Worm (Caenorhabditis elegans) whole organism, young adult: Measurements from ENCODE around the gene fbxa-115.

Experiments
- B0019.2 ChIP-seq: fragments of 200-800 bp; sonication (Bioruptor generic); conservative IDR thresholded peaks from 2 replicates; pipeline ENCODE4 v1.3.6; 2022; ENCODE audit warnings: missing genetic modification reagents, missing genetic modification characterization, missing compliant biosample characterization
- B0035.1 ChIP-seq: sonication (generic microtip); optimal IDR thresholded peaks from 2 replicates; lab custom pipeline; 2016; ENCODE audit warnings: missing genetic modification characterization, mild to moderate bottlenecking, missing compliant biosample characterization, missing genotype, missing genetic modification reagents
- B0336.3 ChIP-seq: fragments of 200-800 bp; sonication (Bioruptor generic); IDR thresholded peaks from 2 replicates; pipeline ENCODE4 v1.3.6; 2022; ENCODE audit warnings: missing genetic modification characterization, missing compliant biosample characterization
- C17E4.6 ChIP-seq: fragments of 200-800 bp; sonication (Bioruptor generic); IDR thresholded peaks from 2 replicates; pipeline ENCODE4 v1.3.6; 2022; ENCODE audit warnings: missing genetic modification reagents, missing genetic modification characterization, missing compliant biosample characterization
- F33H1.4 ChIP-seq: fragments of 200-800 bp; sonication (Bioruptor generic); IDR thresholded peaks from 2 replicates; pipeline ENCODE4 v1.3.6; 2022; ENCODE audit warnings: missing genetic modification reagents, missing genetic modification characterization, missing compliant biosample characterization
- F37B4.10 ChIP-seq: fragments of 200-800 bp; sonication (Bioruptor generic); IDR thresholded peaks from 2 replicates; pipeline ENCODE4 v1.3.6; 2022; ENCODE audit warnings: missing genetic modification characterization, missing compliant biosample characterization
- F57C9.4 ChIP-seq: sonication (generic microtip); optimal IDR thresholded peaks from 2 replicates; lab custom pipeline; 2017; ENCODE audit warnings: mild to moderate bottlenecking, missing genetic modification characterization, missing compliant biosample characterization
- T07F8.4 ChIP-seq: sonication (generic microtip); optimal IDR thresholded peaks from 2 replicates; lab custom pipeline; 2016; ENCODE audit warnings: mild to moderate bottlenecking, missing genetic modification characterization, moderate library complexity, missing compliant biosample characterization
- T26A5.8 ChIP-seq: sonication (generic microtip); optimal IDR thresholded peaks from 2 replicates; lab custom pipeline; 2016; ENCODE audit warnings: missing genetic modification characterization, missing compliant biosample characterization
- Y53F4B.3 ChIP-seq: fragments of 200-800 bp; sonication (Bioruptor generic); IDR thresholded peaks from 2 replicates; pipeline ENCODE4 v1.3.6; 2022; ENCODE audit warnings: missing genetic modification reagents, missing genetic modification characterization, missing compliant biosample characterization
- Y79H2A.3 ChIP-seq: fragments of 200-800 bp; sonication (Bioruptor generic); conservative IDR thresholded peaks from 2 replicates; pipeline ENCODE4 v1.3.6; 2022; ENCODE audit warnings: missing genetic modification reagents, missing genetic modification characterization, missing compliant biosample characterization
- ZK185.1 ChIP-seq: sonication (generic microtip); optimal IDR thresholded peaks from 2 replicates; lab custom pipeline; 2016; ENCODE audit warnings: mild to moderate bottlenecking, missing genetic modification characterization, missing compliant biosample characterization; ENCODE audit not compliant: poor library complexity, severe bottlenecking
- athp-1 ChIP-seq: sonication (generic microtip); optimal IDR thresholded peaks from 2 replicates; lab custom pipeline; 2017; ENCODE audit warnings: mild to moderate bottlenecking, missing genetic modification characterization, missing compliant biosample characterization
- attf-6 ChIP-seq: fragments of 200-800 bp; sonication (Bioruptor generic); IDR thresholded peaks from 2 replicates; pipeline ENCODE4 v1.3.6; 2022; ENCODE audit warnings: missing genetic modification reagents, missing genetic modification characterization, missing compliant biosample characterization
- bed-1 ChIP-seq: fragments of 200-800 bp; sonication (Bioruptor generic); IDR thresholded peaks from 2 replicates; pipeline ENCODE4 v1.3.6; 2022; ENCODE audit warnings: missing genetic modification reagents, missing genetic modification characterization, missing compliant biosample characterization
- cebp-2 ChIP-seq: fragments of 200-800 bp; sonication (Bioruptor generic); IDR thresholded peaks from 2 replicates; pipeline ENCODE4 v1.3.6; 2022; ENCODE audit warnings: missing genetic modification characterization, missing compliant biosample characterization
- chd-7 ChIP-seq: sonication (generic microtip); optimal IDR thresholded peaks from 2 replicates; lab custom pipeline; 2016; ENCODE audit warnings: mild to moderate bottlenecking, missing genetic modification characterization, moderate library complexity, missing compliant biosample characterization
- die-1 ChIP-seq: sonication (generic microtip); optimal IDR thresholded peaks from 2 replicates; lab custom pipeline; 2016; ENCODE audit warnings: missing genotype, mild to moderate bottlenecking, missing genetic modification characterization, missing compliant biosample characterization
- dpl-1 ChIP-seq: fragments of 150-350 bp; optimal IDR thresholded peaks from 2 replicates; lab custom pipeline; 2014; ENCODE audit warnings: missing biosample characterization, missing genetic modification reagents, missing genetic modification characterization
- egrh-3 ChIP-seq: fragments of 200-800 bp; sonication (Bioruptor generic); IDR thresholded peaks from 2 replicates; pipeline ENCODE4 v1.3.6; 2022; ENCODE audit warnings: missing genetic modification reagents, missing genetic modification characterization, missing compliant biosample characterization
- ekl-4 ChIP-seq: fragments of 200-800 bp; sonication (Bioruptor generic); IDR thresholded peaks from 2 replicates; pipeline ENCODE4 v1.3.6; 2022; ENCODE audit warnings: missing genetic modification reagents, missing genetic modification characterization, missing compliant biosample characterization
- fkh-3 ChIP-seq: sonication (generic microtip); optimal IDR thresholded peaks from 2 replicates; lab custom pipeline; 2016; ENCODE audit warnings: mild to moderate bottlenecking, missing genetic modification characterization, missing compliant biosample characterization
- him-1 ChIP-seq: sonication (generic microtip); optimal IDR thresholded peaks from 2 replicates; lab custom pipeline; 2016; ENCODE audit warnings: missing genotype, missing genetic modification reagents, missing genetic modification characterization, missing compliant biosample characterization
- hsf-1 ChIP-seq: fragments of 200-800 bp; sonication (Bioruptor generic); IDR thresholded peaks from 2 replicates; pipeline ENCODE4 v1.3.6; 2022; ENCODE audit warnings: missing genetic modification reagents, missing genetic modification characterization, missing compliant biosample characterization
- let-607 ChIP-seq, 2 experiments: fragments of 200-800 bp in 1 of 2; sonication (Bioruptor generic) in 1 of 2; sonication (generic microtip) in 1 of 2; optimal IDR thresholded peaks; 2 replicates each; lab custom pipeline; 2016 to 2018; ENCODE audit warnings: mild to moderate bottlenecking in 2 of 2, missing compliant biosample characterization in 2 of 2, missing genetic modification characterization in 2 of 2, moderate library complexity in 2 of 2, missing genotype in 1 of 2
- lin-26 ChIP-seq: fragments of 200-800 bp; sonication (Bioruptor generic); IDR thresholded peaks from 2 replicates; pipeline ENCODE4 v1.3.6; 2022; ENCODE audit warnings: missing genetic modification reagents, missing genetic modification characterization, missing compliant biosample characterization
- lin-35 ChIP-seq, 3 experiments: fragments of 150-350 bp in 2 of 3; sonication (generic microtip) in 1 of 3; optimal IDR thresholded peaks; 2 replicates each; lab custom pipeline; 2014 to 2018; ENCODE audit warnings: missing biosample characterization in 3 of 3, missing genetic modification characterization in 3 of 3, missing genetic modification reagents in 3 of 3
- madf-6 ChIP-seq: fragments of 200-800 bp; sonication (Bioruptor generic); IDR thresholded peaks from 2 replicates; pipeline ENCODE4 v1.3.6; 2022; ENCODE audit warnings: missing genetic modification reagents, missing genetic modification characterization, missing compliant biosample characterization
- mes-4 ChIP-seq: sonication (generic microtip); optimal IDR thresholded peaks from 2 replicates; lab custom pipeline; 2016; ENCODE audit warnings: missing genotype, missing genetic modification characterization, missing compliant biosample characterization
- mxl-1 ChIP-seq: sonication (generic microtip); optimal IDR thresholded peaks from 2 replicates; lab custom pipeline; 2016; ENCODE audit warnings: missing genetic modification characterization, missing compliant biosample characterization
- nfyb-1 ChIP-seq: fragments of 200-800 bp; sonication (Bioruptor generic); IDR thresholded peaks from 2 replicates; pipeline ENCODE4 v1.3.6; 2022; ENCODE audit warnings: missing genetic modification reagents, missing genetic modification characterization, missing compliant biosample characterization
- nhr-80 ChIP-seq: sonication (generic microtip); optimal IDR thresholded peaks from 2 replicates; lab custom pipeline; 2016; ENCODE audit warnings: missing genetic modification characterization, missing compliant biosample characterization
- nhr-90 ChIP-seq: sonication (generic microtip); optimal IDR thresholded peaks from 2 replicates; lab custom pipeline; 2016; ENCODE audit warnings: missing genotype, mild to moderate bottlenecking, missing genetic modification characterization, missing compliant biosample characterization
- sdz-38 ChIP-seq: sonication (generic microtip); optimal IDR thresholded peaks from 2 replicates; lab custom pipeline; 2016; ENCODE audit warnings: missing genotype, missing genetic modification characterization, missing compliant biosample characterization
- snpc-1.1 ChIP-seq: sonication (generic microtip); optimal IDR thresholded peaks from 2 replicates; lab custom pipeline; 2017; ENCODE audit warnings: missing genetic modification characterization, mild to moderate bottlenecking, missing compliant biosample characterization, antibody characterized with exemption, moderate library complexity, missing genotype, missing genetic modification reagents; ENCODE audit not compliant: insufficient read depth
- snpc-3.4 ChIP-seq: sonication (generic microtip); optimal IDR thresholded peaks from 2 replicates; lab custom pipeline; 2017; ENCODE audit warnings: missing genetic modification characterization, mild to moderate bottlenecking, missing compliant biosample characterization, antibody characterized with exemption, moderate library complexity, missing genotype, missing genetic modification reagents
- snpc-4 ChIP-seq, 5 experiments: fragments of 150-350 bp in 1 of 5; sonication (generic microtip) in 4 of 5; optimal IDR thresholded peaks; 2 replicates each; lab custom pipeline; 2014 to 2018; ENCODE audit warnings: missing genetic modification characterization in 5 of 5, missing biosample characterization in 3 of 5, antibody characterized with exemption in 2 of 5, mild to moderate bottlenecking in 2 of 5, missing compliant biosample characterization in 2 of 5, missing genotype in 2 of 5, moderate library complexity in 2 of 5, missing genetic modification reagents in 1 of 5
- somi-1 ChIP-seq: fragments of 200-800 bp; sonication (Bioruptor generic); optimal IDR thresholded peaks from 2 replicates; lab custom pipeline; 2018; ENCODE audit warnings: mild to moderate bottlenecking, missing genetic modification characterization, missing compliant biosample characterization
- sptf-2 ChIP-seq: fragments of 200-800 bp; sonication (Bioruptor generic); optimal IDR thresholded peaks from 2 replicates; lab custom pipeline; 2018; ENCODE audit warnings: mild to moderate bottlenecking, missing genetic modification characterization, missing compliant biosample characterization
- tbp1 ChIP-seq: fragments of 200-800 bp; sonication (Bioruptor generic); optimal IDR thresholded peaks from 2 replicates; lab custom pipeline; 2018; ENCODE audit warnings: mild to moderate bottlenecking, missing genetic modification characterization, missing compliant biosample characterization
- unc-130 ChIP-seq: sonication (generic microtip); optimal IDR thresholded peaks from 2 replicates; lab custom pipeline; 2016; ENCODE audit warnings: missing genetic modification reagents, missing genetic modification characterization, missing compliant biosample characterization
- zfh-2 ChIP-seq: fragments of 200-800 bp; sonication (Bioruptor generic); conservative IDR thresholded peaks from 2 replicates; pipeline ENCODE4 v1.3.6; 2022; ENCODE audit warnings: missing genetic modification reagents, missing genetic modification characterization, missing compliant biosample characterization
- ztf-18 ChIP-seq: sonication (generic microtip); optimal IDR thresholded peaks from 2 replicates; lab custom pipeline; 2016; ENCODE audit warnings: missing genotype, mild to moderate bottlenecking, missing genetic modification characterization, missing compliant biosample characterization
- ztf-28 ChIP-seq: fragments of 200-800 bp; sonication (Bioruptor generic); IDR thresholded peaks from 2 replicates; pipeline ENCODE4 v1.3.6; 2022; ENCODE audit warnings: missing genetic modification reagents, missing genetic modification characterization, missing compliant biosample characterization

fbxa-115 gene

DNA sequence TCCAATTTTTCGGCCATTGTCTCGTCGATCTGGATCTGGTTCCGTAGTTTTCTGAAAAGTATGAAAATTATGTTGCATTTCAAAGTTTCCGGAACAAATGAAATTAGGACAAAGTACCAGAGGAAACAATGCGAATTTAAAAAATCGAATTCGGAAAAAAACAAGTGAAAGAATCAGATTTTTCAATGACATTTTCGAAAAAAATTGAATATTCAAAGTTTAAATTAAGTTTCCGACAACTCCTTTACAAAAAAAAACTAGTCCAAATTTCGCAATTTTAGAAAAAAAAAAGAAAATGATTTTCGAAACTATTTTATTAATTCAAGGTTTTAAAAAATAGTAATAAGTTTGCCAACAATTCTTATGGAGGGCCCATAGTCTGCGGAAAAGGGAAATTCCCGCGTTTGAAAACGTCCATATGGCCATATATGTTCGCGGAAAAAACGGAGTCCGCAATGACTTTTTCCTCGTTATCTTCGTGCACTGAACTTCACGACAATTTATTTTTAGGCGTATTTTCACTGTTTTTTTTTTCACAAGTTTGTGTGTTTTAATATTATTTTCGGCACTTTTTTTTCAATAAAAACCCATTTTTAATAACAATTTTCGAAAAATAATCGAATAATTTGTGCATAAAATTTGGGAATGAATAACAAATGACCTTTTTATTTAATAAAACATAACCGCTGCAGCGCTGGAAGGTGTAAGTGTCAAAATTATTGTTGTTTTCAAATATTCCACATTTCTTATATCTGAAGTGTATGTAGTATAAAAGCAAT lies at the start of gene fbxa-115, which contains the start of gene Y113G7B.27:
Gene fbxa-115 (minus strand): TSS at position 51 of the 779 bp plus-strand sequence.
Gene Y113G7B.27 (plus strand): TSS at position 729 of the 779 bp plus-strand sequence.
- TF ChIP-seq mes-4: no peak

DNA sequence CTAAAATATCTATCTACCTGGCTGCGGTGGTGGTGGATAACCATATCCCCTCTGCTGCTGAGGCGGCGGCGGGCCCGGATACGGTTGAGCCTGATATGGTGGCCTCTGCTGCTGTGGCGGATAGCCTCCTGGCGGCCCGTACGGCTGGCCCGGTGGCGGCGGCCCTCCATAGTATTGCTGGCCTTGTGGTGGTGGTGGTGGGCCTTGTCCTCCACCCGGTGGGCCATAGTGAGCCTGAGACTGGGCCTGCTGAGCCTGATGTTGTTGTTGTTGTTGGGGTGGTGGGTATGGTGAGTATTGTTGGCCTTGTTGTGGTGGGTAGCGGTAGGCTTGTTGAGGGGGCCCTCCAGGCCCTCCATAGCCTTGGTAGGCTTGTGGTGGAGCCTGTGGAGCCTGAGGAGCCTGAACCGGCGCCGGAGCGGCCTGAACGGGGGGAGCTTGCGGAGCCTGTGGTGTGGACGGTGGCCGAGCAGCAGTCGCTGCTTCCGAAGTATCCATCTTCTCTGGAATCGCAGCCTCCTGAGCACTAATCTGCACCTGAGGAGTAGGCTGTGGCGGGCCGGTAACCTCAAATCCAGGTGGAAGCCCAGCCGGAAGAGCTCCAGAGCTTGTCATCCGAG lies 49.4 kb upstream of the fbxa-115 start:
- no peak for TF ChIP-seq ztf-18
- no peak for TF ChIP-seq snpc-4 (GFP tag; optimal IDR thresholded peaks at IDR 0.05; lab: Kevin White, UChicago)
- TF ChIP-seq snpc-4 (tag; optimal IDR thresholded peaks at IDR 0.05; lab: Kevin White, UChicago): no peak
- TF ChIP-seq F57C9.4: no peak
- TF ChIP-seq ztf-28 (GFP tag; lab: Robert Waterston, UW): 0 out of 2 replicates have a peak, but pooled peaks have one; percentile 44
- no peak for TF ChIP-seq T26A5.8
- TF ChIP-seq T07F8.4 (tag; lab: Kevin White, UChicago): no peak
- TF ChIP-seq tbp1 (GFP tag; lab: Kevin White, UChicago): no peak
- no peak for TF ChIP-seq madf-6
- TF ChIP-seq chd-7: peak; percentile 6
- peak; percentile 62 for TF ChIP-seq fkh-3 (tag; lab: Kevin White, UChicago)
- TF ChIP-seq him-1 (tag; lab: Kevin White, UChicago): no peak
- 0 out of 2 replicates have a peak, but pooled peaks have one; percentile 18 for TF ChIP-seq nfyb-1 (GFP tag; lab: Robert Waterston, UW)
- TF ChIP-seq Y79H2A.3: no peak
- TF ChIP-seq Y53F4B.3 (GFP tag; lab: Robert Waterston, UW): no peak
- no peak for TF ChIP-seq C17E4.6 (GFP tag; lab: Robert Waterston, UW)
- TF ChIP-seq zfh-2 (GFP tag; lab: Robert Waterston, UW): peak; percentile 83
- no peak for TF ChIP-seq bed-1 (GFP tag; lab: Robert Waterston, UW)
- TF ChIP-seq B0336.3 (GFP tag; lab: Robert Waterston, UW): 0 out of 2 replicates have a peak, but pooled peaks have one; percentile 19
- TF ChIP-seq nhr-90 (tag; lab: Kevin White, UChicago): no peak
- no peak for TF ChIP-seq nhr-80 (tag; lab: Kevin White, UChicago)
- TF ChIP-seq somi-1 (GFP tag; lab: Kevin White, UChicago): no peak
- no peak for TF ChIP-seq F37B4.10 (GFP tag; lab: Robert Waterston, UW)
- TF ChIP-seq sptf-2 (GFP tag; lab: Kevin White, UChicago): no peak
- TF ChIP-seq let-607 (tag; optimal IDR thresholded peaks at IDR 0.05; lab: Kevin White, UChicago): no peak
- no peak for TF ChIP-seq sdz-38 (tag; lab: Kevin White, UChicago)
- no peak for TF ChIP-seq snpc-3.4
- TF ChIP-seq ZK185.1 (tag; lab: Kevin White, UChicago): no peak
- TF ChIP-seq dpl-1: no peak
- TF ChIP-seq egrh-3 (GFP tag; lab: Robert Waterston, UW): peak; percentile 90
- no peak for TF ChIP-seq ekl-4
- 0 out of 2 replicates have a peak, but pooled peaks have one; percentile 18 for TF ChIP-seq lin-26

- TF ChIP-seq die-1 (tag; lab: Kevin White, UChicago) (no peak), attf-6 (GFP tag; lab: Robert Waterston, UW) (no peak), let-607 (tag; optimal IDR thresholded peaks at IDR 0.05; lab: Kevin White, UChicago) (no peak), unc-130 (GFP tag; lab: Kevin White, UChicago) (no peak), B0035.1 (no peak), mxl-1 (tag; lab: Kevin White, UChicago) (no peak), F57C9.4 (no peak), snpc-4 (GFP tag; optimal IDR thresholded peaks at IDR 0.05; lab: Kevin White, UChicago) (no peak), snpc-4 (tag; optimal IDR thresholded peaks at IDR 0.05; lab: Kevin White, UChicago) (no peak), athp-1 (no peak), F33H1.4 (GFP tag; lab: Robert Waterston, UW) (no peak), lin-35 (GFP tag; optimal IDR thresholded peaks at IDR 0.05; lab: Kevin White, UChicago) (no peak), hsf-1 (no peak), B0019.2 (GFP tag; lab: Robert Waterston, UW) (no peak), snpc-3.4 (no peak), cebp-2 (GFP tag; lab: Robert Waterston, UW) (no peak), snpc-1.1 (tag; lab: Kevin White, UChicago) (no peak)
These were observed 45.5 kb upstream of the fbxa-115 start, which contains the start of gene sld-5 for ce11 chrV:20237429-20237828. Gene sld-5 (minus strand): TSS chrV:20237745.
